Fruit fly (Drosophila melanogaster) whole organism, adult: ENCODE data around the gene rumi.

Source experiments
- CG1620 ChIP-seq: fragments of 200-800 bp; sonication (Bioruptor generic); optimal IDR thresholded peaks from 2 replicates; lab custom pipeline; 2016; ENCODE audit warnings: missing biosample characterization, missing genetic modification characterization
- CG33017 ChIP-seq: fragments of 200-800 bp; sonication (Bioruptor generic); optimal IDR thresholded peaks from 2 replicates; lab custom pipeline; 2018; ENCODE audit warnings: missing biosample characterization, mild to moderate bottlenecking, missing genetic modification characterization, moderate library complexity
- Clk ChIP-seq: fragments of 200-800 bp; sonication (Bioruptor generic); optimal IDR thresholded peaks from 2 replicates; lab custom pipeline; 2017; ENCODE audit warnings: missing biosample characterization, missing genetic modification characterization
- Crg-1 ChIP-seq: fragments of 200-800 bp; sonication (Bioruptor generic); optimal IDR thresholded peaks from 2 replicates; lab custom pipeline; 2016; ENCODE audit warnings: missing biosample characterization, missing genetic modification characterization
- cic ChIP-seq: fragments of 200-800 bp; sonication (Bioruptor generic); optimal IDR thresholded peaks from 2 replicates; lab custom pipeline; 2017; ENCODE audit warnings: missing biosample characterization, mild to moderate bottlenecking, missing genetic modification characterization, moderate library complexity
- kay ChIP-seq: fragments of 200-800 bp; sonication (Bioruptor generic); peaks from one replicate; lab custom pipeline; 2016; ENCODE audit warnings: missing biosample characterization, missing genetic modification characterization, borderline replicate concordance
- toe ChIP-seq: fragments of 200-800 bp; sonication (Bioruptor generic); optimal IDR thresholded peaks from 2 replicates; lab custom pipeline; 2016; ENCODE audit warnings: missing biosample characterization, missing genetic modification characterization

dm6 chr3R:22789106-22789505 is 38.7 kb upstream of the rumi start:
- TF ChIP-seq CG1620 (GFP tag; lab: Kevin White, UChicago): no peak
- TF ChIP-seq toe: no peak
- TF ChIP-seq CG33017 (tag; lab: Kevin White, UChicago): no peak
- no peak for TF ChIP-seq Crg-1
- no peak for TF ChIP-seq cic
- no peak for TF ChIP-seq kay (GFP tag; lab: Kevin White, UChicago)
- no peak for TF ChIP-seq Clk (GFP tag; lab: Kevin White, UChicago)
